Fruit fly (Drosophila melanogaster) whole organism, embryonic: ENCODE measurements around the gene CG1428.

ENCODE experiments used
- BEAF-32 ChIP-seq: fragments of 200-800 bp; sonication (Bioruptor generic); optimal IDR thresholded peaks from 3 replicates; lab custom pipeline; 2017; ENCODE audit warnings: missing biosample characterization, missing genetic modification characterization, mild to moderate bottlenecking, moderate library complexity, missing genetic modification reagents
- C15 ChIP-seq: fragments of 200-800 bp; sonication (Bioruptor generic); IDR thresholded peaks from 3 replicates; pipeline ENCODE4 v1.3.6; 2022; ENCODE audit warnings: missing biosample characterization, missing genetic modification characterization
- CG11696 ChIP-seq: fragments of 200-800 bp; sonication (Bioruptor generic); IDR thresholded peaks from 2 replicates; pipeline ENCODE4 v1.3.6; 2022; ENCODE audit warnings: missing biosample characterization, missing genetic modification characterization
- CG12391 ChIP-seq: fragments of 200-800 bp; sonication (Bioruptor generic); optimal IDR thresholded peaks from 3 replicates; lab custom pipeline; 2018; ENCODE audit warnings: missing biosample characterization, mild to moderate bottlenecking, missing genetic modification characterization, moderate library complexity
- CG13894 ChIP-seq: fragments of 200-800 bp; sonication (Bioruptor generic); optimal IDR thresholded peaks from 3 replicates; lab custom pipeline; 2018; ENCODE audit warnings: missing biosample characterization, mild to moderate bottlenecking, missing genetic modification characterization, moderate library complexity
- CG14667 ChIP-seq: fragments of 200-800 bp; sonication (Bioruptor generic); IDR thresholded peaks from 2 replicates; pipeline ENCODE4 v1.3.6; 2022; ENCODE audit warnings: missing biosample characterization, missing genetic modification characterization
- CG1603 ChIP-seq: fragments of 200-800 bp; sonication (Bioruptor generic); optimal IDR thresholded peaks from 2 replicates; lab custom pipeline; 2019; ENCODE audit warnings: missing biosample characterization, mild to moderate bottlenecking, missing genetic modification characterization, moderate library complexity
- CG17912 ChIP-seq: fragments of 200-800 bp; sonication (Bioruptor generic); optimal IDR thresholded peaks from 2 replicates; lab custom pipeline; 2018; ENCODE audit warnings: missing biosample characterization, mild to moderate bottlenecking, missing genetic modification characterization
- CG18476 ChIP-seq: fragments of 200-800 bp; sonication (Bioruptor generic); optimal IDR thresholded peaks from 2 replicates; lab custom pipeline; 2016; ENCODE audit warnings: missing biosample characterization, mild to moderate bottlenecking, missing genetic modification characterization
- CG18599 ChIP-seq: fragments of 200-800 bp; sonication (Bioruptor generic); optimal IDR thresholded peaks from 3 replicates; lab custom pipeline; 2017; ENCODE audit warnings: missing biosample characterization, missing genetic modification characterization, mild to moderate bottlenecking, moderate library complexity, missing genetic modification reagents
- CG2120 ChIP-seq: fragments of 200-800 bp; sonication (Bioruptor generic); optimal IDR thresholded peaks from 3 replicates; lab custom pipeline; 2016; ENCODE audit warnings: missing biosample characterization, missing genetic modification characterization
- CG2129 ChIP-seq: fragments of 200-800 bp; sonication (Bioruptor generic); IDR thresholded peaks from 2 replicates; pipeline ENCODE4 v1.3.6; 2022; ENCODE audit warnings: missing biosample characterization, missing genetic modification characterization; ENCODE audit not compliant: partially characterized antibody
- CG3995 ChIP-seq: fragments of 200-800 bp; sonication (Bioruptor generic); optimal IDR thresholded peaks from 3 replicates; lab custom pipeline; 2016; ENCODE audit warnings: missing biosample characterization, missing genetic modification characterization
- CG5245 ChIP-seq: fragments of 200-800 bp; sonication (Bioruptor generic); optimal IDR thresholded peaks from 3 replicates; lab custom pipeline; 2016; ENCODE audit warnings: missing biosample characterization, missing genetic modification characterization
- CG6813 ChIP-seq: fragments of 200-800 bp; sonication (Bioruptor generic); optimal IDR thresholded peaks from 2 replicates; lab custom pipeline; 2017; ENCODE audit warnings: missing biosample characterization, missing genetic modification characterization, mild to moderate bottlenecking, moderate library complexity, missing genetic modification reagents
- CG7357 ChIP-seq: fragments of 200-800 bp; sonication (Bioruptor generic); IDR thresholded peaks from 3 replicates; pipeline ENCODE4 v1.3.6; 2022; ENCODE audit warnings: missing biosample characterization, missing genetic modification characterization
- CG7987 ChIP-seq: fragments of 200-800 bp; sonication (Bioruptor generic); optimal IDR thresholded peaks from 2 replicates; lab custom pipeline; 2018; ENCODE audit warnings: missing biosample characterization, mild to moderate bottlenecking, missing genetic modification characterization, moderate library complexity
- CG8924 ChIP-seq: fragments of 200-800 bp; optimal IDR thresholded peaks from 3 replicates; lab custom pipeline; 2019; ENCODE audit warnings: missing biosample characterization, mild to moderate bottlenecking, missing genetic modification characterization, moderate library complexity
- CoRest ChIP-seq: fragments of 200-800 bp; sonication (Bioruptor generic); optimal IDR thresholded peaks from 3 replicates; lab custom pipeline; 2018; ENCODE audit warnings: missing biosample characterization, mild to moderate bottlenecking, missing genetic modification characterization, moderate library complexity
- D19B ChIP-seq: fragments of 200-800 bp; sonication (Bioruptor generic); optimal IDR thresholded peaks from 2 replicates; lab custom pipeline; 2017; ENCODE audit warnings: missing biosample characterization, mild to moderate bottlenecking, missing genetic modification characterization
- Dip2 ChIP-seq: fragments of 200-800 bp; sonication (Bioruptor generic); IDR thresholded peaks from 2 replicates; pipeline ENCODE4 v1.3.6; 2022; ENCODE audit warnings: missing biosample characterization, missing genetic modification characterization
- Doc2 ChIP-seq: fragments of 200-800 bp; sonication (Bioruptor generic); IDR thresholded peaks from 2 replicates; pipeline ENCODE4 v1.3.6; 2022; ENCODE audit warnings: missing biosample characterization, missing genetic modification characterization
- Doc3 ChIP-seq: fragments of 200-800 bp; sonication (Bioruptor generic); IDR thresholded peaks from 3 replicates; pipeline ENCODE4 v1.3.6; 2022; ENCODE audit warnings: missing biosample characterization, missing genetic modification characterization; ENCODE audit not compliant: partially characterized antibody
- Elba2 ChIP-seq: fragments of 200-800 bp; sonication (Bioruptor generic); optimal IDR thresholded peaks from 3 replicates; lab custom pipeline; 2016; ENCODE audit warnings: missing biosample characterization, missing genetic modification characterization
- Hsf ChIP-seq: fragments of 200-800 bp; sonication (Bioruptor generic); optimal IDR thresholded peaks from 3 replicates; lab custom pipeline; 2016; ENCODE audit warnings: missing biosample characterization, missing genetic modification characterization
- MESR4 ChIP-seq: fragments of 200-800 bp; sonication (Bioruptor generic); optimal IDR thresholded peaks from 2 replicates; lab custom pipeline; 2018; ENCODE audit warnings: missing biosample characterization, mild to moderate bottlenecking, missing genetic modification characterization, moderate library complexity
- Mrtf ChIP-seq: fragments of 200-800 bp; sonication (Bioruptor generic); IDR thresholded peaks from 3 replicates; pipeline ENCODE4 v1.3.6; 2022; ENCODE audit warnings: missing biosample characterization, missing genetic modification characterization
- Myb ChIP-seq: fragments of 200-800 bp; sonication (Bioruptor generic); optimal IDR thresholded peaks from 2 replicates; lab custom pipeline; 2016; ENCODE audit warnings: missing biosample characterization, missing genetic modification characterization
- NC2α ChIP-seq: fragments of 200-800 bp; sonication (Bioruptor generic); optimal IDR thresholded peaks from 2 replicates; lab custom pipeline; 2016; ENCODE audit warnings: missing biosample characterization, missing genetic modification characterization
- Sry-δ ChIP-seq: fragments of 200-800 bp; sonication (Bioruptor generic); optimal IDR thresholded peaks from 2 replicates; lab custom pipeline; 2016; ENCODE audit warnings: missing biosample characterization, missing genetic modification characterization
- Xbp1 ChIP-seq: fragments of 200-800 bp; sonication (Bioruptor generic); optimal IDR thresholded peaks from 3 replicates; lab custom pipeline; 2016; ENCODE audit warnings: missing biosample characterization, mild to moderate bottlenecking, missing genetic modification characterization
- ara ChIP-seq: fragments of 200-800 bp; sonication (Bioruptor generic); IDR thresholded peaks from 2 replicates; pipeline ENCODE4 v1.3.6; 2022; ENCODE audit warnings: missing biosample characterization, missing genetic modification characterization
- bigmax ChIP-seq: fragments of 200-800 bp; sonication (Bioruptor generic); optimal IDR thresholded peaks from 2 replicates; lab custom pipeline; 2018; ENCODE audit warnings: missing biosample characterization, mild to moderate bottlenecking, missing genetic modification characterization
- br ChIP-seq: fragments of >200 bp; optimal IDR thresholded peaks from 2 replicates; lab custom pipeline; 2017
- chif ChIP-seq, 2 experiments: fragments of 200-800 bp; sonication (Bioruptor generic); optimal IDR thresholded peaks; 3 replicates each; lab custom pipeline; 2016; ENCODE audit warnings: missing biosample characterization in 2 of 2, missing genetic modification characterization in 2 of 2
- corto ChIP-seq: fragments of 200-800 bp; sonication (Bioruptor generic); optimal IDR thresholded peaks from 2 replicates; lab custom pipeline; 2016; ENCODE audit warnings: missing biosample characterization, mild to moderate bottlenecking, missing genetic modification characterization, moderate library complexity
- emc ChIP-seq: fragments of 200-800 bp; sonication (Bioruptor generic); optimal IDR thresholded peaks from 2 replicates; lab custom pipeline; 2016; ENCODE audit warnings: missing biosample characterization, missing genetic modification characterization
- kah ChIP-seq: fragments of 200-800 bp; sonication (Bioruptor generic); optimal IDR thresholded peaks from 2 replicates; lab custom pipeline; 2018; ENCODE audit warnings: missing biosample characterization, mild to moderate bottlenecking, missing genetic modification characterization
- kay ChIP-seq: fragments of 200-800 bp; sonication (Bioruptor generic); optimal IDR thresholded peaks from 2 replicates; lab custom pipeline; 2016; ENCODE audit warnings: missing biosample characterization, missing genetic modification characterization
- maf-S ChIP-seq: fragments of 200-800 bp; sonication (Bioruptor generic); optimal IDR thresholded peaks from 2 replicates; lab custom pipeline; 2016; ENCODE audit warnings: missing biosample characterization, missing genetic modification characterization
- mirr ChIP-seq: fragments of 200-800 bp; sonication (Bioruptor generic); optimal IDR thresholded peaks from 3 replicates; lab custom pipeline; 2018; ENCODE audit warnings: missing biosample characterization, mild to moderate bottlenecking, missing genetic modification characterization
- pum ChIP-seq: fragments of 200-800 bp; sonication (Bioruptor generic); optimal IDR thresholded peaks from 2 replicates; lab custom pipeline; 2016; ENCODE audit warnings: missing biosample characterization, missing genetic modification characterization
- sr ChIP-seq: fragments of 200-800 bp; sonication (Bioruptor generic); IDR thresholded peaks from 3 replicates; pipeline ENCODE4 v1.3.6; 2022; ENCODE audit warnings: missing biosample characterization, missing genetic modification characterization
- stc ChIP-seq: fragments of 200-800 bp; sonication (Bioruptor generic); IDR thresholded peaks from 2 replicates; pipeline ENCODE4 v1.3.6; 2022; ENCODE audit warnings: missing biosample characterization, missing genetic modification characterization
- tin ChIP-seq: fragments of 200-800 bp; sonication (Bioruptor generic); optimal IDR thresholded peaks from 3 replicates; lab custom pipeline; 2016; ENCODE audit warnings: missing biosample characterization, missing genetic modification characterization
- ttk ChIP-seq: fragments of 200-800 bp; sonication (Bioruptor generic); IDR thresholded peaks from 2 replicates; pipeline ENCODE4 v2.1.2; 2022; ENCODE audit warnings: missing biosample characterization, missing genetic modification characterization
- tx ChIP-seq: fragments of 200-800 bp; sonication (Bioruptor generic); optimal IDR thresholded peaks from 2 replicates; lab custom pipeline; 2016; ENCODE audit warnings: missing biosample characterization, missing genetic modification characterization
- zfh1 ChIP-seq: fragments of 200-800 bp; sonication (Bioruptor generic); IDR thresholded peaks from 3 replicates; pipeline ENCODE4 v1.3.6; 2022; ENCODE audit warnings: missing biosample characterization, missing genetic modification characterization
- zfh2 ChIP-seq: fragments of 200-800 bp; sonication (Bioruptor generic); optimal IDR thresholded peaks from 2 replicates; lab custom pipeline; 2016; ENCODE audit warnings: missing biosample characterization, missing genetic modification characterization

Gene CG1428

DNA sequence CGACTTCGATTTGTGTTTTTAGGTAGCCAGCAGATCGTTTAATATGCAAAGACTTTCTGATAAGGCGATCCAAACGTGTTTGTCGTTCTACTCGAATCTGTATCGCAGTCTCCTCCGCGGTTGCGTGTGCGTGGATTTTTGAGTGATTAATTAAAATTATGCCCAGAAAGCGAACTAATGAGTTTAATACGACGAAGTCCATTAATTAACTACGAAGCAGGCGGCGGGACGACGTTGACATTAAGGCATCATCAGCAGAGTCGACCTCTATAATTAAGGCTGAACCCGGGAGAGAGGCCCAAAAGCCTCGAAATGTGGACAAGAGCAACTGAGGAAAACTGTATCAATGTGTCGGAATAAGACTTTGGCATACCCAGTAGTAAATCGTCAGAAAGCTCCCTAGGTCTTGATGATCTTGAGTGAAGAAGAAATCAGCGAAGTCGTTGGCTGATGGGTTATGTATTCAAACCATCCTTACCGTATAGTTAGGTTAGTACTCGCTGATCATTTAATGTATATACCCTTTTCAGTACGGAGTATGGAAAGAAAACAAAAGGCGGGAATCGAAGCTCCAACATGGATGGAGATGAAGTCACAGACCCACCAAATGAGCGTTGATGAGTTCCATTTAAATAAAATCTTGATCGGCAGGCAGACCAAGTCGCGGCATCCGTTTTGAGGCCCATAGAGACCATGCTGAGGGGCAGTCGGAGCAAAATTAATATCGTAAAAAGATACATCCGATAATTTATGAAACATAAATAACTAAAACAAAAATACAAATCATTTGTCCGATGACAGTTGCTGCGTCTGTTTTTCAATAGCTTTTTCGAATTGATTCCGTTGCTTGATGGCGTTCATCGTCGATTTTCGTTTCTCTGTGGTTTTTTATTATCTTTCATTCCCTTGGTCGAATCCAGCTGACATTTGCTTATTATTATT is 38.8 kb upstream of the CG1428 start (continued):
- TF ChIP-seq CG2129 (GFP tag; lab: Robert Waterston, UW), result no peak
- TF ChIP-seq tx (GFP tag; lab: Kevin White, UChicago), result peak; percentile 85
- peak; percentile 94 for TF ChIP-seq zfh1 (GFP tag; lab: Robert Waterston, UW)
- peak; percentile 97 for TF ChIP-seq CG1603 (tag; lab: Kevin White, UChicago)
- TF ChIP-seq D19B (GFP tag; lab: Kevin White, UChicago), result peak; percentile 97
- peak; percentile 92 for TF ChIP-seq pum (GFP tag; lab: Kevin White, UChicago)
- TF ChIP-seq stc (GFP tag; lab: Robert Waterston, UW), result peak; percentile 89
- no peak for TF ChIP-seq BEAF-32 (GFP tag; lab: Kevin White, UChicago)
- no peak for TF ChIP-seq Elba2 (GFP tag; lab: Kevin White, UChicago)
- TF ChIP-seq sr, result peak; percentile 67; the same call in 1 of the 3 replicates
- TF ChIP-seq maf-S (GFP tag; lab: Kevin White, UChicago), result peak; percentile 84
- TF ChIP-seq CG6813 (GFP tag; lab: Kevin White, UChicago), result peak; percentile 81
- TF ChIP-seq kah (GFP tag; lab: Kevin White, UChicago), result peak; percentile 75
- no peak for TF ChIP-seq mirr (GFP tag; lab: Kevin White, UChicago)
- peak; percentile 61; the same call in 1 of the 2 replicates for TF ChIP-seq Doc2 (GFP tag; lab: Robert Waterston, UW)
- TF ChIP-seq CG2120 (GFP tag; lab: Kevin White, UChicago), result peak; percentile 91
- TF ChIP-seq CG3995 (GFP tag; lab: Kevin White, UChicago), result peak; percentile 47
- TF ChIP-seq CoRest, result peak; percentile 94
- peak; percentile 94 for TF ChIP-seq CG5245 (GFP tag; lab: Kevin White, UChicago)
- peak; percentile 91 for TF ChIP-seq CG8924
- peak; percentile 90 for TF ChIP-seq Hsf
- peak; percentile 79 for TF ChIP-seq kay (GFP tag; lab: Kevin White, UChicago)
- no peak for TF ChIP-seq CG13894
- TF ChIP-seq CG18599 (GFP tag; lab: Kevin White, UChicago), result peak; percentile 87
- no peak for TF ChIP-seq corto (GFP tag; lab: Kevin White, UChicago)
- peak; percentile 57 for TF ChIP-seq CG7987
- TF ChIP-seq CG14667, result peak; percentile 88
- TF ChIP-seq zfh2 (GFP tag; lab: Kevin White, UChicago), result peak; percentile 88
- peak; percentile 45 for TF ChIP-seq Dip2
- peak; percentile 94 for TF ChIP-seq ara (GFP tag; lab: Robert Waterston, UW)
- TF ChIP-seq ttk (GFP tag; lab: Robert Waterston, UW), result peak; percentile 93
- no peak for TF ChIP-seq CG17912 (GFP tag; lab: Kevin White, UChicago)
- peak; percentile 75 for TF ChIP-seq Myb (GFP tag; lab: Kevin White, UChicago)
- peak; percentile 86 for TF ChIP-seq NC2α (GFP tag; lab: Kevin White, UChicago)
- TF ChIP-seq MESR4 (GFP tag; lab: Kevin White, UChicago), result peak; percentile 30
- peak; percentile 93 for TF ChIP-seq Xbp1 (GFP tag; lab: Kevin White, UChicago)
- TF ChIP-seq Sry-δ (GFP tag; lab: Kevin White, UChicago), result peak; percentile 53
- TF ChIP-seq tin (GFP tag; lab: Kevin White, UChicago), result peak; percentile 89
- TF ChIP-seq CG12391, result peak; percentile 93
- TF ChIP-seq Doc3 (GFP tag; lab: Robert Waterston, UW), result no peak
- peak; percentile 93 for TF ChIP-seq Mrtf (GFP tag; lab: Robert Waterston, UW)
- TF ChIP-seq CG18476 (GFP tag; lab: Kevin White, UChicago), result peak; percentile 81
- TF ChIP-seq chif (GFP tag; optimal IDR thresholded peaks at IDR 0.05; lab: Kevin White, UChicago), result peak; percentile 90 to 95
- TF ChIP-seq br (lab: Kevin White, UChicago), result no peak
- TF ChIP-seq CG7357 (GFP tag; lab: Robert Waterston, UW), result peak; percentile 87
- TF ChIP-seq CG11696 (GFP tag; lab: Robert Waterston, UW), result peak; percentile 62
- TF ChIP-seq C15 (GFP tag; lab: Robert Waterston, UW), result peak; percentile 67; the same call in 1 of the 3 replicates
- peak; percentile 78 for TF ChIP-seq emc
- no peak for TF ChIP-seq bigmax (GFP tag; lab: Kevin White, UChicago)
